Fruit fly (Drosophila melanogaster): ENCODE data around the gene png.

The png gene

dm6 chrX:1380350-1381060 is 23.1 kb upstream of the png start, which contains the start of the genes CG3719 and CG32813 (continued):
- no peak for TF ChIP-seq croc (GFP tag; conservative IDR thresholded peaks at IDR 0.05)
- peak; percentile 37; the same call in 1 of the 2 replicates for TF ChIP-seq lmd (GFP tag; IDR thresholded peaks at IDR 0.05)
- TF ChIP-seq vvl (GFP tag; IDR thresholded peaks at IDR 0.05) = 0 out of 2 replicates have a peak, but pooled peaks have one; percentile 23
- 0 out of 2 replicates have a peak, but pooled peaks have one; percentile 14 for TF ChIP-seq sisA (GFP tag; IDR thresholded peaks at IDR 0.05)
- TF ChIP-seq Sry-δ (GFP tag; optimal IDR thresholded peaks at IDR 0.05) = peak; percentile 52
- no peak for TF ChIP-seq CG1024 (GFP tag; IDR thresholded peaks at IDR 0.05)
- TF ChIP-seq Dp (GFP tag; optimal IDR thresholded peaks at IDR 0.05) = peak; percentile 82
- peak; percentile 95 for TF ChIP-seq Ets65A (GFP tag)
- TF ChIP-seq her (GFP tag; optimal IDR thresholded peaks at IDR 0.05) = peak; percentile 66
- peak; percentile 95 for TF ChIP-seq CG4360 (GFP tag; IDR thresholded peaks at IDR 0.05)
- TF ChIP-seq CG3995 (GFP tag; optimal IDR thresholded peaks at IDR 0.05) = peak; percentile 35
- TF ChIP-seq CG17385 (GFP tag; optimal IDR thresholded peaks at IDR 0.05) = peak; percentile 31

- TF ChIP-seq cg (GFP tag; optimal IDR thresholded peaks at IDR 0.05) = peak; percentile 17
- TF ChIP-seq crol (GFP tag; IDR thresholded peaks at IDR 0.05) = peak; percentile 58; the same call in 1 of the 2 replicates
- 0 out of 2 replicates have a peak, but pooled peaks have one; percentile 11 for TF ChIP-seq Atf6 (GFP tag; IDR thresholded peaks at IDR 0.05)
- no peak for TF ChIP-seq Gsc (GFP tag; IDR thresholded peaks at IDR 0.05)
- peak; percentile 49 for TF ChIP-seq MESR4 (GFP tag; optimal IDR thresholded peaks at IDR 0.05)
- no peak for TF ChIP-seq CG7963 (GFP tag; IDR thresholded peaks at IDR 0.05; ENCODE audit: partially characterized antibody)
- peak; percentile 70 for TF ChIP-seq vvl (GFP tag; IDR thresholded peaks at IDR 0.05)
- TF ChIP-seq ftz-f1 (GFP tag; optimal IDR thresholded peaks at IDR 0.05) = peak; percentile 58
- TF ChIP-seq tup (GFP tag; optimal IDR thresholded peaks at IDR 0.05) = no peak
- peak; percentile 55 for TF ChIP-seq Deaf1 (tag; optimal IDR thresholded peaks at IDR 0.05)
- TF ChIP-seq CG11504 (tag; optimal IDR thresholded peaks at IDR 0.05) = no peak
- peak in 1 of 2 experiments; percentile 70 for TF ChIP-seq Pdp1 (GFP tag; optimal IDR thresholded peaks at IDR 0.05)
- no peak for TF ChIP-seq CoRest (tag; optimal IDR thresholded peaks at IDR 0.05)
- TF ChIP-seq Sin3A (optimal IDR thresholded peaks at IDR 0.05) = no peak
- TF ChIP-seq ewg (GFP tag; optimal IDR thresholded peaks at IDR 0.05) = peak; percentile 35
- no peak for TF ChIP-seq CG11398 (GFP tag; optimal IDR thresholded peaks at IDR 0.05)
Measured at dm6 chrX:1379692-1380349, 22.4 kb upstream of the png start.

- TF ChIP-seq sisA (GFP tag; IDR thresholded peaks at IDR 0.05) = no peak
- TF ChIP-seq CG11696 (GFP tag; IDR thresholded peaks at IDR 0.05) = no peak
- no peak for TF ChIP-seq slou (GFP tag; optimal IDR thresholded peaks at IDR 0.05)
- TF ChIP-seq E2f2 (GFP tag; IDR thresholded peaks at IDR 0.05) = peak; percentile 97
- no peak for TF ChIP-seq CG10654 (GFP tag; optimal IDR thresholded peaks at IDR 0.05)
- TF ChIP-seq MBD-R2 (GFP tag; IDR thresholded peaks at IDR 0.05) = peak; percentile 31; the same call in 1 of the 2 replicates
- TF ChIP-seq Opbp (GFP tag; IDR thresholded peaks at IDR 0.05; ENCODE audit: partially characterized antibody) = peak; percentile 56; the same call in 2 of the 3 replicates
- TF ChIP-seq CG9797 (GFP tag; optimal IDR thresholded peaks at IDR 0.05) = peak; percentile 0
- TF ChIP-seq pfk (GFP tag; optimal IDR thresholded peaks at IDR 0.05) = no peak
- peak; percentile 8; the same call in 1 of the 2 replicates for TF ChIP-seq Adf1 (GFP tag; IDR thresholded peaks at IDR 0.05)
- peak; percentile 47 for TF ChIP-seq CG1603 (tag; optimal IDR thresholded peaks at IDR 0.05)
- no peak for TF ChIP-seq CG6689 (GFP tag; IDR thresholded peaks at IDR 0.05)
- 0 out of 3 replicates have a peak, but pooled peaks have one; percentile 24 for TF ChIP-seq HLH4C (GFP tag; IDR thresholded peaks at IDR 0.05; ENCODE audit: partially characterized antibody)
- TF ChIP-seq CG10267 (tag; optimal IDR thresholded peaks at IDR 0.05) = peak; percentile 49
- no peak for TF ChIP-seq otp (GFP tag; IDR thresholded peaks at IDR 0.05)
- no peak for TF ChIP-seq Sox100B (GFP tag; optimal IDR thresholded peaks at IDR 0.05)
- TF ChIP-seq CG12769 (tag; optimal IDR thresholded peaks at IDR 0.05) = no peak
- TF ChIP-seq CG12071 (GFP tag; optimal IDR thresholded peaks at IDR 0.05) = no peak
- TF ChIP-seq lola (GFP tag; optimal IDR thresholded peaks at IDR 0.05) = no peak
Measured at dm6 chrX:1375265-1375958, 18.0 kb upstream of the png start, which contains the start of gene AMPKalpha. Gene AMPKalpha, plus strand, starts transcription at chrX:1375536.
